Fruit fly (Drosophila melanogaster): ENCODE results near the gene CG6788.
A peak's percentile ranks its signal among the peaks of the same experiment; 100 is the strongest.

DNA sequence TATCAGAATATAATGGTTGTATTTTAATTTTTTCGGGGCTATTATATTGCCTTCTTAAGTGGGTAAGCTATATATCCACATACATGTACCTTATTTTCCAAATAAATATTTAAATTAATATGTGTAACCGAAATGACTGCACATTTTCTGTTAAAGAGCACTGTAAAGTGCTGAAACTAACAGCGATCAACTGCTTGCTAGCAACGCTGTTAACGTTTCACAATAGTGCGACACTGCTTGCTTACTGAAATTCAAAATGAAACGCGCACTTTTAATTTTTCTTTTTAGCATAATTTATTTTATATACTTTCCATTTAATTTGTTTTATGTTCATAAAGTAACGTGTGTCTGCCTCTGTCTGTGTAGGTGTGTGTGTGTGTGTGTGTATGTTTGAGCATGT is 36.1 kb downstream of the CG6788 start:
- no peak for TF ChIP-seq ovo (GFP tag; optimal IDR thresholded peaks at IDR 0.05)
- TF ChIP-seq CG7101 (tag; optimal IDR thresholded peaks at IDR 0.05), result no peak
- TF ChIP-seq Mnt (GFP tag; optimal IDR thresholded peaks at IDR 0.05), result no peak
- TF ChIP-seq kay (GFP tag; ENCODE audit: borderline replicate concordance), result peak; percentile 66
- TF ChIP-seq tj (GFP tag; optimal IDR thresholded peaks at IDR 0.05), result no peak
- TF ChIP-seq bab1 (GFP tag; optimal IDR thresholded peaks at IDR 0.05), result no peak
- TF ChIP-seq CG11617 (GFP tag; optimal IDR thresholded peaks at IDR 0.05), result no peak
- TF ChIP-seq CG12768 (GFP tag; optimal IDR thresholded peaks at IDR 0.05), result no peak
- TF ChIP-seq CG33017 (tag; optimal IDR thresholded peaks at IDR 0.05), result no peak
- no peak for TF ChIP-seq toe (GFP tag; optimal IDR thresholded peaks at IDR 0.05)

All from whole organism, adult.